Worm (Caenorhabditis elegans) whole organism, L2 larva: Measurements from ENCODE around the gene cdh-8.

Source experiments
- ZK546.5 ChIP-seq: sonication (generic microtip); optimal IDR thresholded peaks from 2 replicates; lab custom pipeline; 2017; ENCODE audit warnings: missing biosample characterization, missing genetic modification characterization
- aly-2 ChIP-seq: fragments of 150-350 bp; optimal IDR thresholded peaks from 2 replicates; lab custom pipeline; 2014; ENCODE audit warnings: missing biosample characterization, missing genetic modification characterization
- ama-1 ChIP-seq: fragments of 150-350 bp; optimal IDR thresholded peaks from 2 replicates; lab custom pipeline; 2018; ENCODE audit warnings: inconsistent platforms
- ceh-82 ChIP-seq: fragments of 150-350 bp; optimal IDR thresholded peaks from 2 replicates; lab custom pipeline; 2014; ENCODE audit warnings: missing biosample characterization, missing genetic modification characterization
- egl-27 ChIP-seq: sonication (generic microtip); optimal IDR thresholded peaks from 3 replicates; lab custom pipeline; 2017; ENCODE audit warnings: missing biosample characterization, missing genetic modification reagents, missing genetic modification characterization
- elt-3 ChIP-seq: sonication (generic microtip); optimal IDR thresholded peaks from 2 replicates; lab custom pipeline; 2017; ENCODE audit warnings: missing biosample characterization, missing genetic modification characterization
- lin-11 ChIP-seq: fragments of 150-350 bp; sonication (generic microtip); optimal IDR thresholded peaks from 2 replicates; lab custom pipeline; 2014; ENCODE audit warnings: missing biosample characterization, missing genetic modification characterization, inconsistent platforms, mixed read lengths
- mdl-1 ChIP-seq, 2 experiments: fragments of 150-350 bp in 1 of 2; sonication (generic microtip) in 1 of 2; optimal IDR thresholded peaks; 2 replicates each; lab custom pipeline; 2017; ENCODE audit warnings: missing biosample characterization in 2 of 2, missing genetic modification characterization in 2 of 2
- nhr-11 ChIP-seq: fragments of 150-350 bp; optimal IDR thresholded peaks from 2 replicates; lab custom pipeline; 2014; ENCODE audit warnings: missing biosample characterization, missing genetic modification characterization
- nhr-237 ChIP-seq: fragments of 150-350 bp; optimal IDR thresholded peaks from 2 replicates; lab custom pipeline; 2014; ENCODE audit warnings: missing biosample characterization, missing genetic modification characterization
- snpc-4 ChIP-seq: fragments of 150-350 bp; optimal IDR thresholded peaks from 2 replicates; lab custom pipeline; 2014; ENCODE audit warnings: missing biosample characterization, missing genetic modification characterization
- unc-62 ChIP-seq: fragments of 150-350 bp; optimal IDR thresholded peaks from 2 replicates; lab custom pipeline; 2014; ENCODE audit warnings: missing biosample characterization, missing genetic modification reagents, missing genetic modification characterization
- zag-1 ChIP-seq: fragments of 150-350 bp; optimal IDR thresholded peaks from 2 replicates; lab custom pipeline; 2014; ENCODE audit warnings: missing biosample characterization, missing genetic modification characterization
- ztf-11 ChIP-seq: sonication (generic microtip); optimal IDR thresholded peaks from 2 replicates; lab custom pipeline; 2017; ENCODE audit warnings: missing biosample characterization, missing genetic modification characterization

DNA sequence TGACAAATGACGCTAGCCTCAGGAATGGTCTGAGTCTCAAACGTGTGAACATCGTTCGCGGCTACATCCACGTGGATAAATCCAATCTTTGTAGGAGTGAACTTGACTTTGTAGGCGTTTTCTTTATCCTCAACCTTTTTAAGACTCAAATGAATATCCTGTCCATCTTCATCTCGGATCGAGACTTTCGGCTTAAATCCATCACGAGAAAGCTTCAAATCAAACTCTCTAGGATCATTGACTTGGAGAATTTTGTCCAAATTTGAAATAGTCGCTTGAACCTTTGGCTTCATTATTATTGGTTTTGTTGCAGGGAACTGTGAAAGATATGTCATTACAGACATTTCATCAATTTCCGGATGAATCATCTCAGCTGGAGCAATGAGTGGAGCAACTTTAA lies 34.4 kb downstream of the cdh-8 start:
- TF ChIP-seq ztf-11 (no peak), ZK546.5 (no peak), elt-3 (tag; lab: Kevin White, UChicago) (no peak), nhr-237 (no peak), ceh-82 (tag; lab: Kevin White, UChicago) (no peak), ama-1 (lab: Kevin White, UChicago) (no peak), snpc-4 (tag; lab: Kevin White, UChicago) (no peak), unc-62 (GFP tag; lab: Kevin White, UChicago) (no peak), aly-2 (tag; lab: Kevin White, UChicago) (no peak), zag-1 (tag; lab: Kevin White, UChicago) (no peak), mdl-1 (tag; optimal IDR thresholded peaks at IDR 0.05; lab: Kevin White, UChicago) (no peak), lin-11 (tag; lab: Kevin White, UChicago) (no peak), egl-27 (no peak), nhr-11 (tag; lab: Kevin White, UChicago) (no peak)
